Fruit fly (Drosophila melanogaster): ENCODE measurements around the gene spn-A.

spn-A gene

dm6 chr3R:30021559-30022451 is 34.0 kb downstream of the spn-A start, which contains the start of gene Mgat2 (continued):
- TF ChIP-seq CG9139 (GFP tag; optimal IDR thresholded peaks at IDR 0.05), result no peak
- no peak for TF ChIP-seq vri (GFP tag; optimal IDR thresholded peaks at IDR 0.05)
- TF ChIP-seq CG4318 (GFP tag; optimal IDR thresholded peaks at IDR 0.05), result no peak
- TF ChIP-seq OdsH (GFP tag; optimal IDR thresholded peaks at IDR 0.05), result no peak
- no peak for TF ChIP-seq dsx (GFP tag; optimal IDR thresholded peaks at IDR 0.05; ENCODE audit: poor library complexity, severe bottlenecking)
- TF ChIP-seq CG3032 (tag; optimal IDR thresholded peaks at IDR 0.05), result no peak
- no peak for TF ChIP-seq Sox14 (GFP tag; optimal IDR thresholded peaks at IDR 0.05)
- TF ChIP-seq Ets96B (tag; optimal IDR thresholded peaks at IDR 0.05), result no peak
- no peak for TF ChIP-seq CG8319 (GFP tag; optimal IDR thresholded peaks at IDR 0.05)
- TF ChIP-seq Ets21C (GFP tag; optimal IDR thresholded peaks at IDR 0.05), result no peak
- no peak for TF ChIP-seq Sox15 (GFP tag; optimal IDR thresholded peaks at IDR 0.05)
- peak; percentile 4 for TF ChIP-seq CG34406 (GFP tag; optimal IDR thresholded peaks at IDR 0.05)
- TF ChIP-seq Eip78C (GFP tag), result peak; percentile 80

- TF ChIP-seq lz (GFP tag; optimal IDR thresholded peaks at IDR 0.05), result peak; percentile 11
- peak; percentile 13 for TF ChIP-seq dac (GFP tag; optimal IDR thresholded peaks at IDR 0.05)
- TF ChIP-seq svp (GFP tag), result peak; percentile 52
- TF ChIP-seq CG3032 (tag; optimal IDR thresholded peaks at IDR 0.05), result peak; percentile 23
- no peak for TF ChIP-seq CG31627 (GFP tag; optimal IDR thresholded peaks at IDR 0.05)
- TF ChIP-seq CG34406 (GFP tag; optimal IDR thresholded peaks at IDR 0.05), result peak; percentile 17
- TF ChIP-seq Gug (GFP tag; IDR thresholded peaks at IDR 0.05), result peak; percentile 50; the same call in 1 of the 2 replicates
- TF ChIP-seq Hr38 (GFP tag; optimal IDR thresholded peaks at IDR 0.05), result no peak
- peak; percentile 69 for TF ChIP-seq Eip78C (GFP tag)
- TF ChIP-seq ss (GFP tag; optimal IDR thresholded peaks at IDR 0.05), result peak in 1 of 2 experiments; percentile 18
- TF ChIP-seq Eip93F (GFP tag; optimal IDR thresholded peaks at IDR 0.05), result no peak
- TF ChIP-seq acj6 (GFP tag; optimal IDR thresholded peaks at IDR 0.05), result peak; percentile 9
- peak; percentile 62 for TF ChIP-seq CG32006 (GFP tag; optimal IDR thresholded peaks at IDR 0.05)
- TF ChIP-seq fd59A (GFP tag; optimal IDR thresholded peaks at IDR 0.05), result peak; percentile 25
- peak; percentile 12 for TF ChIP-seq CG10631 (GFP tag; optimal IDR thresholded peaks at IDR 0.05)
- peak; percentile 1 for TF ChIP-seq achi (GFP tag; optimal IDR thresholded peaks at IDR 0.05)
- peak; percentile 12 for TF ChIP-seq topi (GFP tag; optimal IDR thresholded peaks at IDR 0.05)
- TF ChIP-seq Met (GFP tag; optimal IDR thresholded peaks at IDR 0.05), result peak; percentile 31
- no peak for TF ChIP-seq CG16779 (tag; optimal IDR thresholded peaks at IDR 0.05)
- TF ChIP-seq CG9139 (GFP tag; optimal IDR thresholded peaks at IDR 0.05), result no peak
- TF ChIP-seq CG6808 (GFP tag; optimal IDR thresholded peaks at IDR 0.05), result no peak
- TF ChIP-seq CG11762 (GFP tag; optimal IDR thresholded peaks at IDR 0.05; ENCODE audit: insufficient read depth), result no peak
- TF ChIP-seq esn (GFP tag; optimal IDR thresholded peaks at IDR 0.05), result peak; percentile 18
- no peak for TF ChIP-seq fkh (GFP tag; optimal IDR thresholded peaks at IDR 0.05)
- TF ChIP-seq Sox15 (GFP tag; optimal IDR thresholded peaks at IDR 0.05), result no peak
- TF ChIP-seq CG8119 (GFP tag; IDR thresholded peaks at IDR 0.05), result peak; percentile 52
- no peak for TF ChIP-seq Blimp-1 (GFP tag; optimal IDR thresholded peaks at IDR 0.05)
- peak; percentile 24 for TF ChIP-seq Sox102F (GFP tag; optimal IDR thresholded peaks at IDR 0.05)
- TF ChIP-seq Sox14 (GFP tag; optimal IDR thresholded peaks at IDR 0.05), result peak; percentile 7
- peak; percentile 31 for TF ChIP-seq CG3919 (GFP tag; optimal IDR thresholded peaks at IDR 0.05)
- TF ChIP-seq CG6792 (GFP tag; optimal IDR thresholded peaks at IDR 0.05), result peak; percentile 24
- no peak for TF ChIP-seq Ets21C (GFP tag; optimal IDR thresholded peaks at IDR 0.05)
- no peak for TF ChIP-seq OdsH (GFP tag; optimal IDR thresholded peaks at IDR 0.05)
- TF ChIP-seq dsx (GFP tag; optimal IDR thresholded peaks at IDR 0.05; ENCODE audit: poor library complexity, severe bottlenecking), result no peak
- peak; percentile 74; the same call in 2 of the 3 replicates for TF ChIP-seq CG6163 (GFP tag; IDR thresholded peaks at IDR 0.05)
- TF ChIP-seq CG15336 (GFP tag; IDR thresholded peaks at IDR 0.05), result peak; percentile 72
- TF ChIP-seq Hr39 (GFP tag; optimal IDR thresholded peaks at IDR 0.05), result peak; percentile 8
- no peak for TF ChIP-seq Eip75B (GFP tag; optimal IDR thresholded peaks at IDR 0.05)
- TF ChIP-seq cyc (GFP tag; optimal IDR thresholded peaks at IDR 0.05), result peak; percentile 5
- peak; percentile 33 for TF ChIP-seq net (GFP tag; optimal IDR thresholded peaks at IDR 0.05)
- TF ChIP-seq CG10669 (GFP tag; optimal IDR thresholded peaks at IDR 0.05), result peak; percentile 9
- TF ChIP-seq CG11294 (GFP tag; IDR thresholded peaks at IDR 0.05), result peak; percentile 12; the same call in 1 of the 2 replicates
- peak; percentile 86 for TF ChIP-seq eg (GFP tag; IDR thresholded peaks at IDR 0.05)
Observed at dm6 chr3R:30021009-30021408, 34.8 kb downstream of the spn-A start.
